Worm (Caenorhabditis elegans) whole organism, midembryonic: ENCODE data around the gene prmt-9.

ENCODE experiments used
- T22C8.4 ChIP-seq: fragments of 200-800 bp; sonication (Bioruptor generic); IDR thresholded peaks from 2 replicates; pipeline ENCODE4 v1.3.6; 2022; ENCODE audit warnings: missing genetic modification characterization, missing compliant biosample characterization
- cog-1 ChIP-seq: sonication (generic microtip); optimal IDR thresholded peaks from 2 replicates; lab custom pipeline; 2016; ENCODE audit warnings: missing genetic modification characterization, missing compliant biosample characterization
- flt-1 ChIP-seq: fragments of 200-800 bp; sonication (Bioruptor generic); IDR thresholded peaks from 2 replicates; pipeline ENCODE4 v1.3.6; 2022; ENCODE audit warnings: missing genetic modification characterization, missing compliant biosample characterization
- klf-2 ChIP-seq: fragments of 200-800 bp; sonication (Bioruptor generic); conservative IDR thresholded peaks from 2 replicates; pipeline ENCODE4 v1.3.6; 2022; ENCODE audit warnings: missing genetic modification reagents, missing genetic modification characterization, missing compliant biosample characterization
- med-1 ChIP-seq: sonication (generic microtip); optimal IDR thresholded peaks from 2 replicates; lab custom pipeline; 2017; ENCODE audit warnings: missing genetic modification characterization, mild to moderate bottlenecking, missing compliant biosample characterization, antibody characterized with exemption, missing genetic modification reagents; ENCODE audit not compliant: insufficient read depth
- ref-1 ChIP-seq: fragments of 200-800 bp; sonication (Bioruptor generic); conservative IDR thresholded peaks from 2 replicates; pipeline ENCODE4 v1.3.6; 2022; ENCODE audit warnings: missing genetic modification reagents, missing genetic modification characterization, missing compliant biosample characterization
- tab-1 ChIP-seq: fragments of 200-800 bp; sonication (Bioruptor generic); IDR thresholded peaks from 2 replicates; pipeline ENCODE4 v1.3.6; 2022; ENCODE audit warnings: missing genetic modification characterization, missing compliant biosample characterization
- ztf-23 ChIP-seq: fragments of 200-800 bp; sonication (Bioruptor generic); IDR thresholded peaks from 2 replicates; pipeline ENCODE4 v1.3.6; 2022; ENCODE audit warnings: missing genetic modification reagents, missing genetic modification characterization, missing compliant biosample characterization
- ztf-29 ChIP-seq: fragments of 200-800 bp; sonication (Bioruptor generic); IDR thresholded peaks from 2 replicates; pipeline ENCODE4 v1.3.6; 2022; ENCODE audit warnings: missing genetic modification reagents, missing genetic modification characterization, missing compliant biosample characterization

Gene prmt-9

ce11 chrIV:12684341-12684740 is at the start of gene prmt-9:
TSS of gene prmt-9 (minus strand) at chrIV:12684378.
- TF ChIP-seq klf-2 (GFP tag; lab: Robert Waterston, UW) (no peak), ztf-23 (GFP tag; lab: Robert Waterston, UW) (no peak), cog-1 (tag; lab: Kevin White, UChicago) (no peak), T22C8.4 (GFP tag; lab: Robert Waterston, UW) (no peak), ref-1 (GFP tag; lab: Robert Waterston, UW) (no peak), med-1 (GFP tag; lab: Kevin White, UChicago) (no peak), ztf-29 (no peak), tab-1 (GFP tag; lab: Robert Waterston, UW) (no peak), flt-1 (no peak)

DNA sequence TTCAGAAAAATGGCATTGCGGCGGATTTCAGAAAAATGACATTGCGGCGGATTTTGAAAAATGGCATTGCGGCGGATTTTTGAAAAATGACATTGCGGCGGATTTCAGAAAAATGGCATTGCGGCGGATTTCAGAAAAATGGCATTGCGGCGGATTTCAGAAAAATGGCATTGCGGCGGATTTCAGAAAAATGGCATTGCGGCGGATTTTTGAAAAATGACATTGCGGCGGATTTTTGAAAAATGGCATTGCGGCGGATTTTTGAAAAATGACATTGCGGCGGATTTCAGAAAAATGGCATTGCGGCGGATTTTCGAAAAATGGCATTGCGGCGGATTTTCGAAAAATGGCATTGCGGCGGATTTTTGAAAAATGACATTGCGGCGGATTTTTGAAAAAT is 47.3 kb upstream of the prmt-9 start:
- TF ChIP-seq ref-1 (GFP tag; lab: Robert Waterston, UW), result peak; percentile 18; the same call in 1 of the 2 replicates
- 0 out of 2 replicates have a peak, but pooled peaks have one; percentile 25 for TF ChIP-seq T22C8.4 (GFP tag; lab: Robert Waterston, UW)
- 0 out of 2 replicates have a peak, but pooled peaks have one; percentile 11 for TF ChIP-seq ztf-29

ce11 chrIV:12730624-12731023 is 46.4 kb upstream of the prmt-9 start:
- TF ChIP-seq tab-1 (GFP tag; lab: Robert Waterston, UW) (0 out of 2 replicates have a peak, but pooled peaks have one; percentile 44), ztf-23 (GFP tag; lab: Robert Waterston, UW) (peak; percentile 46; the same call in 1 of the 2 replicates)

DNA sequence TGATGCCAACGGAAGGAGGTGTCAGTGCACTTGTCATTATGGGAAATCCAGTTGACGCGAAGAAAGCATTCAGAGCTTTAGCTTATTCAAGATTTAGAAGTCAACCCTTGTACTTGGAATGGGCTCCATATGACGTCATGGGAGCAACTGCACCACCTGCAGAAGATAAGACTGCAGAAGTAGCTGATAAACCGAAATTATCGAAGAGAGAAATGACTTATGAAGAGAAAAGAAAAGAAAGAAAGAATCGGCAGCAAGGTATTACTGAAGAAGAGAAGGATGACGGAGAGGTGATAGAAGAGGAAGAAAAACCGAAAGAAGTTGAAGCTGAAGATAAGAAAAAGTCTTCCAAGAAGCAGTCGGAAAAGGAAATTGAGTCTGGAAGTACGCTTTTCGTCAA is 44.0 kb upstream of the prmt-9 start:
- no peak for TF ChIP-seq T22C8.4 (GFP tag; lab: Robert Waterston, UW)
- TF ChIP-seq ref-1 (GFP tag; lab: Robert Waterston, UW), result no peak
- no peak for TF ChIP-seq flt-1
- no peak for TF ChIP-seq ztf-29
- no peak for TF ChIP-seq med-1 (GFP tag; lab: Kevin White, UChicago)
- no peak for TF ChIP-seq klf-2 (GFP tag; lab: Robert Waterston, UW)

- TF ChIP-seq klf-2 (GFP tag; lab: Robert Waterston, UW) (no peak), T22C8.4 (GFP tag; lab: Robert Waterston, UW) (no peak), tab-1 (GFP tag; lab: Robert Waterston, UW) (no peak), ztf-23 (GFP tag; lab: Robert Waterston, UW) (no peak)
Measured at ce11 chrIV:12725925-12726324, 41.7 kb upstream of the prmt-9 start.

DNA sequence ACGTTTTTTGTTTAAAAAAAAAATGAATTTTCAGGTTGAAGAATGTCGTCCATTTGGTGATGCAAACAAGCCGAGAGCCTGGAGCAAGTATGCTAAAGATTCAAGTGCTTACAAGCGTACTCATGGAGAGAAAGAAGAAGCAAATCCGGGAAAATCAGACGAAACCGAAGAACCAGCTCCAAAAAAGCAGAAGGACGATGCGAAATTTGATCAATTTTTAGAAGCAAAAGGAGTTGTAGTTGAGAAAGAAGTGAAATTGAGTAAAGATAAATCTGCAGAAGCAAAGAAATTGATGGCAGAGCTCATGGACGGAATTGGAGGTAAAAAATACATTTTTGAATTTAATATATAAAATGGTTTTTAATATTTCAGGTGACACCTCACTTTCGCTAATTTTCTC is 41.0 kb upstream of the prmt-9 start:
- TF ChIP-seq T22C8.4 (GFP tag; lab: Robert Waterston, UW) (no peak), ref-1 (GFP tag; lab: Robert Waterston, UW) (no peak), med-1 (GFP tag; lab: Kevin White, UChicago) (no peak), cog-1 (tag; lab: Kevin White, UChicago) (no peak), flt-1 (no peak), klf-2 (GFP tag; lab: Robert Waterston, UW) (no peak), ztf-29 (no peak), ztf-23 (GFP tag; lab: Robert Waterston, UW) (no peak), tab-1 (GFP tag; lab: Robert Waterston, UW) (no peak)

DNA sequence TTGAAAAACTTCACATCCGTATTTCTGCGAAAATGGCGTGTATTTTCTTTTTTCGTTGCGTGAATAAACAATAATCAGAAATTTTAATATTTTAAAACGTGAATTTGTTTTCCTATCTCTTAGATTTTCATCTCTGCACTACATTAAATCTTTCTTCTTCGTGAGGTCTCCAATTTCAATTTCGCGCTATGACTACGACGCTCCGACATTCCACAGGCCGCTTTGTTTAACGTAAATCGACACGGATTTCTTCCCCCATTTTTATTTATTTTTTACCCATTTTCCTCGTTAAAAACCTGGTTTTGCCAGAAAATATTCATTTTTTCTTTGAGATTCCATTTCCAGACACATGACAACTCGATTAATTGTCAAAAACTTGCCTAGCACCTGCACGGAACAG is 40.5 kb upstream of the prmt-9 start, which contains the start of the genes T23F6.3 and rbd-1:
Gene T23F6.3 (minus strand): TSS at position 120 of the 400 bp plus-strand sequence.
Gene rbd-1 (plus strand): TSS at position 346 of the 400 bp plus-strand sequence.
- TF ChIP-seq klf-2 (GFP tag; lab: Robert Waterston, UW), result 0 out of 2 replicates have a peak, but pooled peaks have one; percentile 10
- TF ChIP-seq ztf-23 (GFP tag; lab: Robert Waterston, UW), result peak; percentile 65; the same call in 1 of the 2 replicates
- TF ChIP-seq T22C8.4 (GFP tag; lab: Robert Waterston, UW), result no peak
- peak; percentile 38 for TF ChIP-seq cog-1 (tag; lab: Kevin White, UChicago)
- no peak for TF ChIP-seq tab-1 (GFP tag; lab: Robert Waterston, UW)
- no peak for TF ChIP-seq ref-1 (GFP tag; lab: Robert Waterston, UW)
- TF ChIP-seq med-1 (GFP tag; lab: Kevin White, UChicago), result no peak
- TF ChIP-seq ztf-29, result no peak
- no peak for TF ChIP-seq flt-1

DNA sequence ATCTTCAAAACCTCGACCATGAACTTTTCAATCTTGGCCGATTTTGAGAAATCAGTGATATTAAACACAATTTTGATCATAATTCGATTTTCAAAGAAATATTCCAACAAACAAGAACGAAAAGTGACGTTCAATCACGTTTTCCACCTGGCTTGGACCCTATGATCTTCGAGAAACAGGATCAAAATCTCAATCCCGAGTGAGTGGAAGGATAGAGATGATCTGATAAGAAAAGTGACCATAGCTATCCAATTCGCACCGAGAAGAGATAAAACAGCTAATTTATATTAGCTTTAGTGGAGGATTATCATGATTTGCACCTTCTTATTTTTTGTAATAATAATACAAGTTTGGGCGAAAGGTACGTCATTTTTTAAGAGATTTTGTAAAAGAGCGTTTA is 36.9 kb upstream of the prmt-9 start, which contains the start of gene T23F6.2:
Gene T23F6.2 (plus strand): TSS at position 251 of the 400 bp plus-strand sequence.
- no peak for TF ChIP-seq ztf-29
- no peak for TF ChIP-seq cog-1 (tag; lab: Kevin White, UChicago)
- TF ChIP-seq ztf-23 (GFP tag; lab: Robert Waterston, UW), result no peak
- no peak for TF ChIP-seq ref-1 (GFP tag; lab: Robert Waterston, UW)
- no peak for TF ChIP-seq med-1 (GFP tag; lab: Kevin White, UChicago)
- no peak for TF ChIP-seq klf-2 (GFP tag; lab: Robert Waterston, UW)
- TF ChIP-seq T22C8.4 (GFP tag; lab: Robert Waterston, UW), result no peak
- TF ChIP-seq flt-1, result no peak
- TF ChIP-seq tab-1 (GFP tag; lab: Robert Waterston, UW), result no peak

ce11 chrIV:12719664-12720063 is 35.5 kb upstream of the prmt-9 start, which contains the start of gene idpp-7:
TSS of gene idpp-7 (plus strand) at chrIV:12719964.
- no peak for TF ChIP-seq med-1 (GFP tag; lab: Kevin White, UChicago)
- TF ChIP-seq ztf-23 (GFP tag; lab: Robert Waterston, UW), result no peak
- no peak for TF ChIP-seq tab-1 (GFP tag; lab: Robert Waterston, UW)
- no peak for TF ChIP-seq cog-1 (tag; lab: Kevin White, UChicago)
- TF ChIP-seq flt-1, result no peak
- TF ChIP-seq T22C8.4 (GFP tag; lab: Robert Waterston, UW), result no peak
- TF ChIP-seq klf-2 (GFP tag; lab: Robert Waterston, UW), result no peak
- TF ChIP-seq ref-1 (GFP tag; lab: Robert Waterston, UW), result no peak
- TF ChIP-seq ztf-29, result no peak

DNA sequence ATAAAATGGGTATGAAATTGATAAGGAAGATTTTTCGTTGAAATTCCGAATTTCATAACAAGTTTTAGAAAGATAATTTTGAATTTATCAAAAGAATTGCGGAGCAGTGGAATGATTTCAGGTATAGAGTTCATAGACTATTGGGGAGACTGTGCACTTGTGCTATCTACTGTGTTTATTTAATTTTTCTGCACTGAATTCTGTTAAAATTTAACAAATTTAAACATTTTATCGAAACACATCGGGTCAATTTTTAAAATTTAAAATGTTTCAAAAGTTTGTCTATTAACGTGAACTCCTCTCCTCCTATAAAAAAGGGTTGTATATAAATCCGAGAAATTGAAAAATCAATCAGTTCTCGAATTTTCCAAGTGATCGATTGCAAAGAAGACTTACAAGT is 33.4 kb upstream of the prmt-9 start, which contains the start of gene C27D8.1:
Gene C27D8.1 (plus strand): TSS at position 301 of the 400 bp plus-strand sequence.
- no peak for TF ChIP-seq ztf-29
- no peak for TF ChIP-seq tab-1 (GFP tag; lab: Robert Waterston, UW)
- no peak for TF ChIP-seq klf-2 (GFP tag; lab: Robert Waterston, UW)
